Fruit fly (Drosophila melanogaster): Measurements from ENCODE around the gene Sec61gamma.

DNA sequence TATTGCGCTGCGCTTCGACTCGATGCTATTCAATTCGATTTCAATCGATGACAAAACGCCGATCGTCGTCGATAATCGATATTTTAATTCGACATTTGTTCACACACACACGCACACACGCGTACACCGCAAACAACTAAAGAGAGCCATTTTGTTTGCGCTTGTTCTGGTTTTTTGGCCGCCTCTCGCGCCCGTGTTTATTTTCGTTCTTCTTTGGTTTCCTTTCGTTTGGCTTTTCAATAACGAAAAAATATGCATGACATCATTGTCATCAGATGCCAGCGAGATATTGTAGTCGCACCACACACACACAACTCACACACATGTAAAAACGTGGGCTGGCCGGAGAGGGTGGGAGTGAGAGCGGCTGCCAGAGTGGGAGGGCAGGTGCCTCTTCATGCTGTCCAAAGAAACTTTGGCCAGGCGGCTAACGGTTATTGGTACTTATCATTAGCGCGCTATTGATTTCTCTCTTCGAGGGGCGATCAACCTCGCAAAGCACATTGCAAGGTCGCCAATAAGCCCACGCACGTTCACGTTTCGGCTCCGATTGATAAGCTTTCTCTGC, 35.0 kb upstream of the Sec61gamma start:
- TF ChIP-seq psq (optimal IDR thresholded peaks at IDR 0.05) (no peak), EcR (GFP tag; optimal IDR thresholded peaks at IDR 0.05) (no peak), pan (optimal IDR thresholded peaks at IDR 0.05) (no peak)
